Worm (Caenorhabditis elegans) whole organism, dauer: ENCODE data around the gene eri-5.

ENCODE experiments used
- unc-62 ChIP-seq: sonication (generic microtip); optimal IDR thresholded peaks from 2 replicates; lab custom pipeline; 2017; ENCODE audit warnings: missing biosample characterization, missing genetic modification reagents, missing genetic modification characterization

eri-5 gene

ce11 chrIV:2412370-2412962 is 21.8 kb downstream of the eri-5 start, which contains the start of gene Y38F2AR.12:
Gene Y38F2AR.12, minus strand, starts transcription at chrIV:2412420.
- TF ChIP-seq unc-62 (GFP tag; lab: Kevin White, UChicago): no peak

ce11 chrIV:2416738-2417137 is 26.1 kb downstream of the eri-5 start:
- no peak for TF ChIP-seq unc-62 (GFP tag; lab: Kevin White, UChicago)

- no peak for TF ChIP-seq unc-62 (GFP tag; lab: Kevin White, UChicago)
Observed at ce11 chrIV:2432693-2433092, 42.1 kb downstream of the eri-5 start, which contains the start of gene C45G7.4. Gene C45G7.4, plus strand, starts transcription at chrIV:2432993.

- no peak for TF ChIP-seq unc-62 (GFP tag; lab: Kevin White, UChicago)
Observed at ce11 chrIV:2434366-2434765, 43.7 kb downstream of the eri-5 start.
